Worm (Caenorhabditis elegans): ENCODE results near the gene his-73.

DNA sequence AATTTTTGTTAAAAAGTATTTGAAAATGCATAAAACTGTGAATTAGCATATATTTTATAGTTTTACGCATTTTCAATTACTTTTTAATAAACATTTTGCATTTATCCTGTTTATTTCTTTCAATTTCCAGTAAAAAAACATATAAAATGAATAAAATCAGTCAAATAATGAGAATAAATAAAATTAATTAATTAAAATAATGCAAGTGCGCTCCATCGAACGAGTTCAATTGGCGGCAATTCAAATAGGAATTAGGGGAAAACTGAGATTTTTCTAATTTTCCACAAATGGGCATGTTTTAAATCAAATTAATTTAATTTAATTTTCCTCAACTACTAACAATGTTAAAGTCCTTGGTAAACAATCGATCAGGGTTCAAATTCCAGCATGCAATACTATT is 27.4 kb upstream of the his-73 start:
- TF ChIP-seq elt-3 (tag; optimal IDR thresholded peaks at IDR 0.05) (no peak), unc-62 (GFP tag; optimal IDR thresholded peaks at IDR 0.05) (no peak)

All from whole organism, mixed stage, embryonic.